Worm (Caenorhabditis elegans) whole organism, L3 larva: ENCODE results near the gene fbf-2.

Experiments used
- R02D3.7 ChIP-seq: fragments of 150-350 bp; optimal IDR thresholded peaks from 2 replicates; lab custom pipeline; 2014; ENCODE audit warnings: missing biosample characterization, missing genetic modification characterization
- ZK546.5 ChIP-seq: sonication (generic microtip); optimal IDR thresholded peaks from 2 replicates; lab custom pipeline; 2017; ENCODE audit warnings: missing biosample characterization, missing genetic modification characterization
- aly-2 ChIP-seq: fragments of 150-350 bp; optimal IDR thresholded peaks from 2 replicates; lab custom pipeline; 2014; ENCODE audit warnings: missing biosample characterization, missing genetic modification characterization
- ama-1 ChIP-seq: fragments of 150-350 bp; optimal IDR thresholded peaks from 2 replicates; lab custom pipeline; 2018
- ceh-16 ChIP-seq: sonication (generic microtip); optimal IDR thresholded peaks from 2 replicates; lab custom pipeline; 2017; ENCODE audit warnings: missing biosample characterization, missing genetic modification characterization
- ceh-28 ChIP-seq: fragments of 150-350 bp; optimal IDR thresholded peaks from 2 replicates; lab custom pipeline; 2014; ENCODE audit warnings: missing biosample characterization, missing genetic modification reagents, missing genetic modification characterization
- ceh-82 ChIP-seq: fragments of 150-350 bp; optimal IDR thresholded peaks from 2 replicates; lab custom pipeline; 2014; ENCODE audit warnings: missing biosample characterization, missing genetic modification characterization
- daf-12 ChIP-seq: fragments of 150-350 bp; optimal IDR thresholded peaks from 2 replicates; lab custom pipeline; 2014; ENCODE audit warnings: missing biosample characterization, missing genetic modification reagents, missing genetic modification characterization
- egl-5 ChIP-seq: fragments of 150-350 bp; optimal IDR thresholded peaks from 2 replicates; lab custom pipeline; 2017; ENCODE audit warnings: missing biosample characterization, missing genetic modification reagents, missing genetic modification characterization, inconsistent platforms
- elt-1 ChIP-seq: fragments of 150-350 bp; optimal IDR thresholded peaks from 2 replicates; lab custom pipeline; 2014; ENCODE audit warnings: missing biosample characterization, missing genetic modification characterization
- elt-2 ChIP-seq: sonication (generic microtip); optimal IDR thresholded peaks from 2 replicates; lab custom pipeline; 2016; ENCODE audit warnings: missing genetic modification reagents, mild to moderate bottlenecking, missing genetic modification characterization, missing compliant biosample characterization
- eor-1 ChIP-seq, 2 experiments: fragments of 150-350 bp; optimal IDR thresholded peaks; 2 replicates each; lab custom pipeline; 2014 to 2018; ENCODE audit warnings: missing biosample characterization in 2 of 2, missing genetic modification characterization in 2 of 2
- fkh-10 ChIP-seq: sonication (generic microtip); optimal IDR thresholded peaks from 2 replicates; lab custom pipeline; 2017; ENCODE audit warnings: missing biosample characterization, missing genetic modification reagents, missing genetic modification characterization
- fkh-2 ChIP-seq: fragments of 150-350 bp; optimal IDR thresholded peaks from 2 replicates; lab custom pipeline; 2014; ENCODE audit warnings: missing biosample characterization, missing genetic modification reagents, missing genetic modification characterization
- hmg-11 ChIP-seq: sonication (generic microtip); optimal IDR thresholded peaks from 2 replicates; lab custom pipeline; 2016; ENCODE audit warnings: missing genetic modification characterization, missing compliant biosample characterization
- jun-1 ChIP-seq: fragments of 150-350 bp; optimal IDR thresholded peaks from 2 replicates; lab custom pipeline; 2014; ENCODE audit warnings: missing biosample characterization, missing genetic modification reagents, missing genetic modification characterization
- lin-15B ChIP-seq: fragments of 150-350 bp; optimal IDR thresholded peaks from 2 replicates; lab custom pipeline; 2014; ENCODE audit warnings: missing biosample characterization, missing genetic modification characterization
- lin-39 ChIP-seq: fragments of 150-350 bp; optimal IDR thresholded peaks from 2 replicates; lab custom pipeline; 2018; ENCODE audit warnings: missing biosample characterization, missing genetic modification reagents, missing genetic modification characterization
- lsy-12 ChIP-seq: sonication (generic microtip); optimal IDR thresholded peaks from 2 replicates; lab custom pipeline; 2016; ENCODE audit warnings: mild to moderate bottlenecking, missing genetic modification characterization, missing compliant biosample characterization
- mdl-1 ChIP-seq: fragments of 150-350 bp; optimal IDR thresholded peaks from 2 replicates; lab custom pipeline; 2014; ENCODE audit warnings: missing biosample characterization, missing genetic modification characterization
- mml-1 ChIP-seq: fragments of 150-350 bp; sonication (generic microtip); optimal IDR thresholded peaks from 3 replicates; lab custom pipeline; 2014; ENCODE audit warnings: missing biosample characterization, missing genetic modification characterization
- nfya-1 ChIP-seq: sonication (generic microtip); optimal IDR thresholded peaks from 2 replicates; lab custom pipeline; 2017; ENCODE audit warnings: missing genetic modification characterization, mild to moderate bottlenecking, missing compliant biosample characterization, antibody characterized with exemption, moderate library complexity; ENCODE audit not compliant: insufficient read depth
- nhr-11 ChIP-seq: fragments of 150-350 bp; optimal IDR thresholded peaks from 2 replicates; lab custom pipeline; 2014; ENCODE audit warnings: missing biosample characterization, missing genetic modification characterization
- nhr-12 ChIP-seq: fragments of 150-350 bp; optimal IDR thresholded peaks from 2 replicates; lab custom pipeline; 2014; ENCODE audit warnings: missing biosample characterization, missing genetic modification characterization
- nhr-23 ChIP-seq: fragments of 150-350 bp; optimal IDR thresholded peaks from 2 replicates; lab custom pipeline; 2014; ENCODE audit warnings: missing biosample characterization, missing genetic modification reagents, missing genetic modification characterization
- nhr-237 ChIP-seq: fragments of 150-350 bp; optimal IDR thresholded peaks from 2 replicates; lab custom pipeline; 2014; ENCODE audit warnings: missing biosample characterization, missing genetic modification characterization
- nhr-25 ChIP-seq: sonication (generic microtip); optimal IDR thresholded peaks from 2 replicates; lab custom pipeline; 2017; ENCODE audit warnings: missing biosample characterization, missing genetic modification characterization
- nhr-28 ChIP-seq: fragments of 150-350 bp; optimal IDR thresholded peaks from 2 replicates; lab custom pipeline; 2014; ENCODE audit warnings: missing biosample characterization, missing genetic modification characterization
- nhr-43 ChIP-seq: sonication (generic microtip); optimal IDR thresholded peaks from 2 replicates; lab custom pipeline; 2016; ENCODE audit warnings: mild to moderate bottlenecking, missing genetic modification characterization, missing compliant biosample characterization; ENCODE audit not compliant: poor library complexity, severe bottlenecking
- nhr-67 ChIP-seq: fragments of 150-350 bp; optimal IDR thresholded peaks from 2 replicates; lab custom pipeline; 2014; ENCODE audit warnings: missing biosample characterization, missing genetic modification characterization
- nhr-76 ChIP-seq: fragments of 150-350 bp; sonication (generic microtip); optimal IDR thresholded peaks from 5 replicates; lab custom pipeline; 2014; ENCODE audit warnings: missing biosample characterization, missing genetic modification characterization
- pha-4 ChIP-seq: fragments of 150-350 bp; optimal IDR thresholded peaks from 2 replicates; lab custom pipeline; 2014; ENCODE audit warnings: missing biosample characterization, missing genetic modification reagents, missing genetic modification characterization
- pqm-1 ChIP-seq: fragments of 150-350 bp; optimal IDR thresholded peaks from 2 replicates; lab custom pipeline; 2017; ENCODE audit warnings: missing biosample characterization, missing genetic modification characterization, inconsistent platforms
- sea-2 ChIP-seq: fragments of 150-350 bp; sonication (generic microtip); optimal IDR thresholded peaks from 4 replicates; lab custom pipeline; 2014; ENCODE audit warnings: missing biosample characterization, missing genetic modification reagents, missing genetic modification characterization
- snpc-4 ChIP-seq: fragments of 150-350 bp; optimal IDR thresholded peaks from 2 replicates; lab custom pipeline; 2014; ENCODE audit warnings: missing biosample characterization, missing genetic modification characterization
- tbx-2 ChIP-seq: sonication (generic microtip); optimal IDR thresholded peaks from 2 replicates; lab custom pipeline; 2016; ENCODE audit warnings: mild to moderate bottlenecking, missing genetic modification characterization, missing compliant biosample characterization
- unc-62 ChIP-seq: fragments of 150-350 bp; sonication (generic microtip); optimal IDR thresholded peaks from 4 replicates; lab custom pipeline; 2014; ENCODE audit warnings: missing biosample characterization, missing genetic modification reagents, missing genetic modification characterization
- ztf-11 ChIP-seq: fragments of 150-350 bp; optimal IDR thresholded peaks from 2 replicates; lab custom pipeline; 2014; ENCODE audit warnings: missing biosample characterization, missing genetic modification characterization
- ztf-4 ChIP-seq: fragments of 150-350 bp; optimal IDR thresholded peaks from 2 replicates; lab custom pipeline; 2014; ENCODE audit warnings: missing biosample characterization, missing genetic modification characterization

Gene fbf-2

ce11 chrII:6067066-6067465 is 24.2 kb downstream of the fbf-2 start, which contains the start of gene H12I13.1:
Gene H12I13.1 (minus strand): TSS chrII:6067166.
- no peak for TF ChIP-seq ztf-11 (tag; lab: Kevin White, UChicago)
- no peak for TF ChIP-seq nhr-25 (tag; lab: Kevin White, UChicago)
- TF ChIP-seq fkh-2 (tag; lab: Kevin White, UChicago): no peak
- TF ChIP-seq unc-62 (GFP tag; lab: Kevin White, UChicago): no peak
- no peak for TF ChIP-seq mml-1 (tag; lab: Kevin White, UChicago)
- no peak for TF ChIP-seq fkh-10 (GFP tag; lab: Kevin White, UChicago)
- TF ChIP-seq lin-15B: no peak
- TF ChIP-seq mdl-1 (tag; lab: Kevin White, UChicago): no peak
- no peak for TF ChIP-seq sea-2 (GFP tag; lab: Kevin White, UChicago)
- TF ChIP-seq ztf-4 (tag; lab: Kevin White, UChicago): no peak

- peak; percentile 59 for TF ChIP-seq snpc-4 (tag; lab: Kevin White, UChicago)
- TF ChIP-seq nhr-67: no peak
- TF ChIP-seq lin-15B: peak; percentile 67
- peak; percentile 84 for TF ChIP-seq pha-4
- no peak for TF ChIP-seq eor-1 (tag; optimal IDR thresholded peaks at IDR 0.05; lab: Kevin White, UChicago)
- no peak for TF ChIP-seq pqm-1 (tag; lab: Kevin White, UChicago)
- no peak for TF ChIP-seq nhr-12
- TF ChIP-seq nfya-1 (tag; lab: Kevin White, UChicago): peak; percentile 73
- TF ChIP-seq daf-12 (tag; lab: Kevin White, UChicago): no peak
- TF ChIP-seq ZK546.5 (tag; lab: Kevin White, UChicago): no peak
- no peak for TF ChIP-seq ama-1 (lab: Kevin White, UChicago)
- TF ChIP-seq egl-5: no peak
- peak; percentile 88 for TF ChIP-seq nhr-23 (tag; lab: Kevin White, UChicago)
- TF ChIP-seq elt-1 (tag; lab: Kevin White, UChicago): no peak
- TF ChIP-seq unc-62 (GFP tag; lab: Kevin White, UChicago): no peak
- TF ChIP-seq nhr-43 (tag; lab: Kevin White, UChicago): peak; percentile 96
- TF ChIP-seq mml-1 (tag; lab: Kevin White, UChicago): no peak
- TF ChIP-seq aly-2: no peak
- no peak for TF ChIP-seq ceh-82 (tag; lab: Kevin White, UChicago)
- TF ChIP-seq ceh-28 (tag; lab: Kevin White, UChicago): peak; percentile 26
- peak; percentile 65 for TF ChIP-seq hmg-11 (tag; lab: Kevin White, UChicago)
- no peak for TF ChIP-seq ceh-16 (tag; lab: Kevin White, UChicago)
- no peak for TF ChIP-seq nhr-76 (tag; lab: Kevin White, UChicago)
- no peak for TF ChIP-seq mdl-1 (tag; lab: Kevin White, UChicago)
- TF ChIP-seq lsy-12 (tag; lab: Kevin White, UChicago): peak; percentile 65
- peak; percentile 49 for TF ChIP-seq jun-1 (tag; lab: Kevin White, UChicago)
- TF ChIP-seq nhr-25 (tag; lab: Kevin White, UChicago): peak; percentile 80
- peak; percentile 28 for TF ChIP-seq elt-2 (tag; lab: Kevin White, UChicago)
- TF ChIP-seq tbx-2 (tag; lab: Kevin White, UChicago): no peak
- no peak for TF ChIP-seq nhr-11 (tag; lab: Kevin White, UChicago)
- no peak for TF ChIP-seq fkh-2 (tag; lab: Kevin White, UChicago)
- TF ChIP-seq lin-39 (tag; lab: Kevin White, UChicago): no peak
- TF ChIP-seq nhr-28 (tag; lab: Kevin White, UChicago): no peak
- TF ChIP-seq nhr-237 (tag; lab: Kevin White, UChicago): no peak
- no peak for TF ChIP-seq fkh-10 (GFP tag; lab: Kevin White, UChicago)
- peak; percentile 21 for TF ChIP-seq R02D3.7 (tag; lab: Kevin White, UChicago)
Observed at ce11 chrII:6061495-6061894, 29.8 kb downstream of the fbf-2 start.

- peak; percentile 79 for TF ChIP-seq pqm-1 (tag; lab: Kevin White, UChicago)
- peak; percentile 4 for TF ChIP-seq nhr-23 (tag; lab: Kevin White, UChicago)
- no peak for TF ChIP-seq lsy-12 (tag; lab: Kevin White, UChicago)
- no peak for TF ChIP-seq ceh-16 (tag; lab: Kevin White, UChicago)
- TF ChIP-seq elt-2 (tag; lab: Kevin White, UChicago): peak; percentile 3
Observed at ce11 chrII:6055927-6056326, 35.4 kb downstream of the fbf-2 start, which contains the start of gene R12C12.7. Gene R12C12.7 (minus strand): TSS chrII:6055985.
